Worm (Caenorhabditis elegans): Measurements from ENCODE around the gene sdz-23.

The sdz-23 gene

ce11 chrV:8075712-8076111 lies 23.7 kb upstream of the sdz-23 start, which contains the start of gene catp-3:
Gene catp-3 (plus strand): TSS chrV:8076012.
- no peak for TF ChIP-seq C16A3.4 (tag; optimal IDR thresholded peaks at IDR 0.05)
- TF ChIP-seq egl-27 (tag; optimal IDR thresholded peaks at IDR 0.05), result no peak
- TF ChIP-seq ama-1 (optimal IDR thresholded peaks at IDR 0.05), result no peak
- TF ChIP-seq egl-13 (tag; optimal IDR thresholded peaks at IDR 0.05), result no peak

- TF ChIP-seq blmp-1 (tag; optimal IDR thresholded peaks at IDR 0.05), result peak; percentile 27
- no peak for TF ChIP-seq lsy-2 (tag; optimal IDR thresholded peaks at IDR 0.05)
- peak; percentile 56 for TF ChIP-seq nhr-71 (tag; optimal IDR thresholded peaks at IDR 0.05)
- no peak for TF ChIP-seq unc-62 (GFP tag; optimal IDR thresholded peaks at IDR 0.05)
- peak; percentile 25 for TF ChIP-seq nhr-19 (GFP tag; conservative IDR thresholded peaks at IDR 0.05)
- TF ChIP-seq nhr-20 (tag; optimal IDR thresholded peaks at IDR 0.05), result peak; percentile 65
- TF ChIP-seq nhr-90 (tag; optimal IDR thresholded peaks at IDR 0.05; ENCODE audit: poor library complexity), result peak; percentile 29
- peak; percentile 86 for TF ChIP-seq nhr-85 (tag)
- TF ChIP-seq nhr-237 (tag; optimal IDR thresholded peaks at IDR 0.05), result no peak
- TF ChIP-seq elt-3 (tag; optimal IDR thresholded peaks at IDR 0.05), result peak in 5 of 6 experiments; percentile 8 to 54 (median 38)
- no peak for TF ChIP-seq lin-39 (tag; optimal IDR thresholded peaks at IDR 0.05)
- no peak for TF ChIP-seq nhr-76 (tag; optimal IDR thresholded peaks at IDR 0.05)
- TF ChIP-seq unc-98 (GFP tag; IDR thresholded peaks at IDR 0.05), result no peak
- no peak for TF ChIP-seq swsn-7 (tag; optimal IDR thresholded peaks at IDR 0.05)
Observed at ce11 chrV:8079813-8080212, 19.6 kb upstream of the sdz-23 start.

ce11 chrV:8081579-8081978 lies 17.8 kb upstream of the sdz-23 start, which contains the start of gene str-131:
Gene str-131 (minus strand): TSS chrV:8081679.
- TF ChIP-seq pqm-1 (tag; optimal IDR thresholded peaks at IDR 0.05), result no peak
- TF ChIP-seq ets-5 (GFP tag; IDR thresholded peaks at IDR 0.05), result no peak
- no peak for TF ChIP-seq C04F5.9 (tag; optimal IDR thresholded peaks at IDR 0.05)
- no peak for TF ChIP-seq snu-23 (GFP tag; optimal IDR thresholded peaks at IDR 0.05)

- no peak for TF ChIP-seq efl-3 (GFP tag; optimal IDR thresholded peaks at IDR 0.05)
- TF ChIP-seq lir-3 (tag; optimal IDR thresholded peaks at IDR 0.05; ENCODE audit: poor library complexity), result no peak
- no peak for TF ChIP-seq fkh-10 (GFP tag; optimal IDR thresholded peaks at IDR 0.05)
- no peak for TF ChIP-seq lsy-2 (tag; optimal IDR thresholded peaks at IDR 0.05)
- TF ChIP-seq C16A3.4 (tag; optimal IDR thresholded peaks at IDR 0.05), result no peak
- TF ChIP-seq swsn-7 (tag; optimal IDR thresholded peaks at IDR 0.05), result no peak
- no peak for TF ChIP-seq lin-14 (GFP tag; optimal IDR thresholded peaks at IDR 0.05)
- no peak for TF ChIP-seq nhr-47 (tag; optimal IDR thresholded peaks at IDR 0.05)
- TF ChIP-seq irx-1 (tag; optimal IDR thresholded peaks at IDR 0.05), result no peak
- TF ChIP-seq mdl-1 (tag; optimal IDR thresholded peaks at IDR 0.05), result no peak
- TF ChIP-seq ceh-63 (GFP tag; optimal IDR thresholded peaks at IDR 0.05), result no peak
- no peak for TF ChIP-seq unc-86 (tag; optimal IDR thresholded peaks at IDR 0.05)
- TF ChIP-seq egl-27 (tag; optimal IDR thresholded peaks at IDR 0.05), result no peak
- no peak for TF ChIP-seq unc-98 (GFP tag; IDR thresholded peaks at IDR 0.05)
- no peak for TF ChIP-seq blmp-1 (tag; optimal IDR thresholded peaks at IDR 0.05)
- TF ChIP-seq unc-30 (tag; optimal IDR thresholded peaks at IDR 0.05), result no peak
- TF ChIP-seq mep-1 (tag; optimal IDR thresholded peaks at IDR 0.05), result no peak
- TF ChIP-seq efl-1 (optimal IDR thresholded peaks at IDR 0.05), result no peak
- no peak for TF ChIP-seq efl-1 (GFP tag; optimal IDR thresholded peaks at IDR 0.05 in 1 of 2)
- no peak for TF ChIP-seq fos-1 (tag; optimal IDR thresholded peaks at IDR 0.05)
- TF ChIP-seq C04F5.9 (tag; optimal IDR thresholded peaks at IDR 0.05), result no peak
Observed at ce11 chrV:8085141-8085540, 14.3 kb upstream of the sdz-23 start, which contains the start of gene C09H5.7. Gene C09H5.7 (minus strand): TSS chrV:8085241.

ce11 chrV:8090595-8090994 lies 8.8 kb upstream of the sdz-23 start, which contains the start of gene str-130:
Gene str-130 (minus strand): TSS chrV:8090695.
- no peak for TF ChIP-seq isw-1 (GFP tag; IDR thresholded peaks at IDR 0.05)
- TF ChIP-seq ceh-8 (GFP tag; optimal IDR thresholded peaks at IDR 0.05), result no peak
- no peak for TF ChIP-seq swsn-7 (tag; optimal IDR thresholded peaks at IDR 0.05)
- no peak for TF ChIP-seq fkh-8 (tag; optimal IDR thresholded peaks at IDR 0.05)
- TF ChIP-seq C34B4.2 (tag; optimal IDR thresholded peaks at IDR 0.05), result no peak
- TF ChIP-seq snpc-4 (tag; optimal IDR thresholded peaks at IDR 0.05), result no peak
- TF ChIP-seq pqm-1 (tag; optimal IDR thresholded peaks at IDR 0.05), result no peak
- TF ChIP-seq hlh-17 (GFP tag; optimal IDR thresholded peaks at IDR 0.05; ENCODE audit: borderline replicate concordance), result no peak

Data from whole organism, L1 larva.